Worm (Caenorhabditis elegans) whole organism, young adult: ENCODE data around the gene str-240.

ENCODE experiments used
- hmg-1.2 ChIP-seq: fragments of 200-800 bp; sonication (Bioruptor generic); IDR thresholded peaks from 2 replicates; pipeline ENCODE4 v1.3.6; 2022; ENCODE audit warnings: missing genetic modification reagents, missing genetic modification characterization, missing compliant biosample characterization
- lsl-1 ChIP-seq: fragments of 200-800 bp; sonication (Bioruptor generic); optimal IDR thresholded peaks from 2 replicates; lab custom pipeline; 2018; ENCODE audit warnings: mild to moderate bottlenecking, missing genetic modification characterization, moderate library complexity, missing compliant biosample characterization
- nfya-1 ChIP-seq: sonication (generic microtip); optimal IDR thresholded peaks from 2 replicates; lab custom pipeline; 2017; ENCODE audit warnings: antibody characterized with exemption, missing compliant biosample characterization, missing genetic modification characterization, borderline replicate concordance; ENCODE audit not compliant: insufficient read depth
- sdz-38 ChIP-seq: sonication (generic microtip); optimal IDR thresholded peaks from 2 replicates; lab custom pipeline; 2016; ENCODE audit warnings: missing genotype, missing genetic modification characterization, missing compliant biosample characterization

ce11 chrV:1474486-1475125 lies 47.1 kb downstream of the str-240 start, which contains the start of the genes F53E2.2 and unc-60:
- peak; percentile 67; the same call in 1 of the 2 replicates for TF ChIP-seq hmg-1.2 (GFP tag; lab: Robert Waterston, UW)
- TF ChIP-seq lsl-1 (GFP tag; lab: Kevin White, UChicago): no peak
- no peak for TF ChIP-seq nfya-1
- no peak for TF ChIP-seq sdz-38 (tag; lab: Kevin White, UChicago)
